Fruit fly (Drosophila melanogaster): Measurements from ENCODE around the gene Act5C.

The Act5C gene

DNA sequence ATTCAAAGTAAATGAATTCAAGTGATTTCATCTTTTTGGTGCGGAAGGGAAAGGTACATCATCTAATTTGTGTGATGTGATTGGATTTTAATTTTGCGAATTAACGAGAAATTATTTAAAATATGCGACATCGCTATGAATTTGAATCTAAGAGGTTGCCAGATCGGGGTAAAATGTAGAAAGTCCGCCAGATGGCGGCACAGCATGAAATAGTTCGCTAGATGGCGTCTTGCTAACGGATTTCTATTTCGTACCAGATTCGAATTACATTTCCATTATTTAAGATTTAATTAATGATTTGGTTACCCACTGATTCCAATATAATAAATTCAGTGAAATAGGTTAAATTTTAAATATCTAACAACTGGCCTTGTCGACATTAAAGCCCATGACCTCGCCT, 17.3 kb upstream of the Act5C start (continued):
- TF ChIP-seq pum (GFP tag; optimal IDR thresholded peaks at IDR 0.05) (peak; percentile 31), vnd (GFP tag; IDR thresholded peaks at IDR 0.05; ENCODE audit: partially characterized antibody) (no peak), nerfin-2 (GFP tag; IDR thresholded peaks at IDR 0.05; ENCODE audit: partially characterized antibody) (no peak), Trl (optimal IDR thresholded peaks at IDR 0.05) (no peak), Trl (GFP tag; optimal IDR thresholded peaks at IDR 0.05) (peak; percentile 43), sr (GFP tag; IDR thresholded peaks at IDR 0.05) (no peak), chm (GFP tag; IDR thresholded peaks at IDR 0.05) (no peak), Ssrp (tag; optimal IDR thresholded peaks at IDR 0.05) (no peak), Oli (tag; optimal IDR thresholded peaks at IDR 0.05) (no peak), CG3726 (GFP tag; IDR thresholded peaks at IDR 0.05) (no peak), CG11504 (tag; optimal IDR thresholded peaks at IDR 0.05) (peak; percentile 47), sens (GFP tag) (peak; percentile 84), CG13894 (tag; optimal IDR thresholded peaks at IDR 0.05) (peak; percentile 67), ash1 (GFP tag; optimal IDR thresholded peaks at IDR 0.05) (no peak), Xbp1 (GFP tag; optimal IDR thresholded peaks at IDR 0.05) (peak; percentile 66), grn (GFP tag; optimal IDR thresholded peaks at IDR 0.05) (peak; percentile 36), Adf1 (GFP tag; IDR thresholded peaks at IDR 0.05) (no peak), CG16813 (GFP tag; IDR thresholded peaks at IDR 0.05; ENCODE audit: partially characterized antibody) (no peak), zen2 (GFP tag; IDR thresholded peaks at IDR 0.05; ENCODE audit: partially characterized antibody) (no peak), Optix (GFP tag; IDR thresholded peaks at IDR 0.05) (no peak), CG10565 (GFP tag; optimal IDR thresholded peaks at IDR 0.05) (no peak), nom (GFP tag; optimal IDR thresholded peaks at IDR 0.05) (no peak), CG7556 (GFP tag; optimal IDR thresholded peaks at IDR 0.05) (no peak), dan (GFP tag; IDR thresholded peaks at IDR 0.05) (no peak), HmgZ (tag; optimal IDR thresholded peaks at IDR 0.05) (peak; percentile 62), CG10431 (GFP tag; optimal IDR thresholded peaks at IDR 0.05) (no peak), crol (GFP tag; IDR thresholded peaks at IDR 0.05) (no peak), Dad (GFP tag; optimal IDR thresholded peaks at IDR 0.05) (no peak), Doc2 (GFP tag; IDR thresholded peaks at IDR 0.05) (no peak), Tbp (GFP tag; optimal IDR thresholded peaks at IDR 0.05) (no peak), luna (GFP tag; optimal IDR thresholded peaks at IDR 0.05) (no peak), zf30C (GFP tag; optimal IDR thresholded peaks at IDR 0.05) (no peak), gem (tag; optimal IDR thresholded peaks at IDR 0.05) (peak; percentile 30), CG2712 (tag; optimal IDR thresholded peaks at IDR 0.05) (peak; percentile 46), row (GFP tag; IDR thresholded peaks at IDR 0.05) (no peak), dmrt11E (tag; optimal IDR thresholded peaks at IDR 0.05) (peak; percentile 6), bigmax (GFP tag; optimal IDR thresholded peaks at IDR 0.05) (peak; percentile 3), vvl (GFP tag; IDR thresholded peaks at IDR 0.05) (peak; percentile 82), hkb (optimal IDR thresholded peaks at IDR 0.05) (no peak), hkb (GFP tag; IDR thresholded peaks at IDR 0.05) (0 out of 2 replicates have a peak, but pooled peaks have one; percentile 26), CG8944 (GFP tag; optimal IDR thresholded peaks at IDR 0.05) (no peak), jigr1 (GFP tag; IDR thresholded peaks at IDR 0.05) (no peak), Xrp1 (GFP tag; IDR thresholded peaks at IDR 0.05) (no peak), hb (GFP tag; IDR thresholded peaks at IDR 0.05; ENCODE audit: partially characterized antibody) (no peak), bsh (GFP tag; optimal IDR thresholded peaks at IDR 0.05) (peak in 1 of 2 experiments; percentile 25), Mrtf (GFP tag; IDR thresholded peaks at IDR 0.05) (no peak), wdn (GFP tag; IDR thresholded peaks at IDR 0.05) (no peak), CkIIα-i1 (GFP tag; IDR thresholded peaks at IDR 0.05) (no peak), CG15514 (GFP tag; optimal IDR thresholded peaks at IDR 0.05) (peak; percentile 64), Hr39 (optimal IDR thresholded peaks at IDR 0.05) (no peak), fd102C (GFP tag; optimal IDR thresholded peaks at IDR 0.05) (no peak), D19A (tag; optimal IDR thresholded peaks at IDR 0.05) (no peak), CG32772 (GFP tag; IDR thresholded peaks at IDR 0.05) (no peak)

Measured in whole organism, embryonic.